Worm (Caenorhabditis elegans) whole organism, L4/young adult: ENCODE results near the gene Y26G10.6.

Experiments
- W03F9.2 ChIP-seq: fragments of 150-350 bp; optimal IDR thresholded peaks from 2 replicates; lab custom pipeline; 2014; ENCODE audit warnings: missing biosample characterization, missing genetic modification characterization
- him-1 ChIP-seq: sonication (generic microtip); optimal IDR thresholded peaks from 2 replicates; lab custom pipeline; 2016; ENCODE audit warnings: missing genotype, missing genetic modification reagents, missing genetic modification characterization, missing compliant biosample characterization

DNA sequence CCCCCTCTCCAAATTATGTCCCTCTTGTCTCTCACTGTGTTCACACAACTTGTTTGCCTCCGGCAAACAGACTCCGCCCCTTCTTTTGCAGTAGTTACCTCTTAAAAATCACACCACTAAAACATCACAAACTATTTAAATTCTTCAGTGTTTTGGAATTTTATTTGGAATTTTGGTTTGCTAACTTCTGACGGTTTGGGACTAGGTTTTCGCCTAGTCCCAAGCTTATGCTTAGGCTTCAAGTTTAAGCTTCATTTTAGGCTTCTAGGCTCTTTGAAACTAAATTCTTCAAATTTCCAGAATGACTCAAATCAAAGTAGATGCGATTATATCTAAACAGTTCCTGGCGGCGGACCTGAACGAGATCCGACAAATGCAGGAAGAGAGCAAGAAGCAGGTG, 24.9 kb downstream of the Y26G10.6 start, which contains the start of gene fat-5:
- TF ChIP-seq W03F9.2 (tag; lab: Kevin White, UChicago) (no peak), him-1 (tag; lab: Kevin White, UChicago) (no peak)
